Worm (Caenorhabditis elegans) whole organism, L3 larva: ENCODE measurements around the gene srw-11.

Experiments used
- ZK546.5 ChIP-seq: sonication (generic microtip); optimal IDR thresholded peaks from 2 replicates; lab custom pipeline; 2017; ENCODE audit warnings: missing biosample characterization, missing genetic modification characterization
- ceh-82 ChIP-seq: fragments of 150-350 bp; optimal IDR thresholded peaks from 2 replicates; lab custom pipeline; 2014; ENCODE audit warnings: missing biosample characterization, missing genetic modification characterization
- daf-12 ChIP-seq: fragments of 150-350 bp; optimal IDR thresholded peaks from 2 replicates; lab custom pipeline; 2014; ENCODE audit warnings: missing biosample characterization, missing genetic modification reagents, missing genetic modification characterization
- nhr-11 ChIP-seq: fragments of 150-350 bp; optimal IDR thresholded peaks from 2 replicates; lab custom pipeline; 2014; ENCODE audit warnings: missing biosample characterization, missing genetic modification characterization
- nhr-237 ChIP-seq: fragments of 150-350 bp; optimal IDR thresholded peaks from 2 replicates; lab custom pipeline; 2014; ENCODE audit warnings: missing biosample characterization, missing genetic modification characterization
- nhr-28 ChIP-seq: fragments of 150-350 bp; optimal IDR thresholded peaks from 2 replicates; lab custom pipeline; 2014; ENCODE audit warnings: missing biosample characterization, missing genetic modification characterization
- pqm-1 ChIP-seq: fragments of 150-350 bp; optimal IDR thresholded peaks from 2 replicates; lab custom pipeline; 2017; ENCODE audit warnings: missing biosample characterization, missing genetic modification characterization, inconsistent platforms
- snpc-4 ChIP-seq: fragments of 150-350 bp; optimal IDR thresholded peaks from 2 replicates; lab custom pipeline; 2014; ENCODE audit warnings: missing biosample characterization, missing genetic modification characterization
- zag-1 ChIP-seq: fragments of 150-350 bp; optimal IDR thresholded peaks from 2 replicates; lab custom pipeline; 2014; ENCODE audit warnings: missing biosample characterization, missing genetic modification characterization
- ztf-11 ChIP-seq: fragments of 150-350 bp; optimal IDR thresholded peaks from 2 replicates; lab custom pipeline; 2014; ENCODE audit warnings: missing biosample characterization, missing genetic modification characterization

DNA sequence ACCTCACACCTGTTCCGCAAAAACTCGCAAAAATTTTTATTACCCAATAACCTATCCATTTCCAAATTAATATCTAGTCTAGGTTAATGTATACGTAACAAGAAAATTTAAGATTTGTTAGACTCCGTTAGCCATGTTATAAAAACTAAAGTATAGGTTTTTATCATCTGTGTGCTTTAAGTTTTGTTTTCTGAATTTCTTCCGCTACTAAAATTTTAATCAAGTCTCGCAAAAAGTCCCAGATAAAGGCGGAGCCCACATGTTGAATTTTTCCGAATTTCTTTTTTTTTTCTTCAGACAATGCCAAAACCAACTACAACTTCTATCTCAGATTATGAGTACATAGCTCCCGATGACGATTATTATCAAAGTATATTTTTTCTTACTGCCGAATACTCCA, 7.9 kb downstream of the srw-11 start, which contains the start of gene srw-13:
- TF ChIP-seq ztf-11: no peak
- TF ChIP-seq ceh-82 (tag; lab: Kevin White, UChicago): no peak
- no peak for TF ChIP-seq daf-12 (tag; lab: Kevin White, UChicago)
- no peak for TF ChIP-seq snpc-4 (tag; lab: Kevin White, UChicago)
- no peak for TF ChIP-seq pqm-1 (tag; lab: Kevin White, UChicago)
- no peak for TF ChIP-seq nhr-28 (tag; lab: Kevin White, UChicago)
- no peak for TF ChIP-seq nhr-237
- TF ChIP-seq ZK546.5: no peak
- TF ChIP-seq nhr-11 (tag; lab: Kevin White, UChicago): no peak
- no peak for TF ChIP-seq zag-1 (tag; lab: Kevin White, UChicago)
